Worm (Caenorhabditis elegans) whole organism, L4 larva: Measurements from ENCODE around the gene T13H5.1.
A peak's percentile ranks its signal among the peaks of the same experiment; 100 is the strongest.

ENCODE experiments used
- F10B5.3 ChIP-seq: sonication (generic microtip); optimal IDR thresholded peaks from 2 replicates; lab custom pipeline; 2016; ENCODE audit warnings: mild to moderate bottlenecking, missing genetic modification characterization, missing compliant biosample characterization
- F49E8.2 ChIP-seq: sonication (generic microtip); optimal IDR thresholded peaks from 2 replicates; lab custom pipeline; 2016; ENCODE audit warnings: missing compliant biosample characterization, mild to moderate bottlenecking, missing genetic modification characterization, borderline replicate concordance
- T26A8.4 ChIP-seq: fragments of 200-800 bp; sonication (Bioruptor generic); IDR thresholded peaks from 2 replicates; pipeline ENCODE4 v1.3.6; 2022; ENCODE audit warnings: missing genetic modification characterization, missing compliant biosample characterization
- Y75B8A.6 ChIP-seq: fragments of 200-800 bp; sonication (Bioruptor generic); IDR thresholded peaks from 2 replicates; pipeline ENCODE4 v1.3.6; 2022; ENCODE audit warnings: missing genetic modification reagents, missing genetic modification characterization, missing compliant biosample characterization
- ZK337.2 ChIP-seq: fragments of 200-800 bp; sonication (Bioruptor generic); IDR thresholded peaks from 2 replicates; pipeline ENCODE4 v1.3.6; 2022; ENCODE audit warnings: missing genetic modification reagents, missing genetic modification characterization, missing compliant biosample characterization
- aha-1 ChIP-seq: fragments of 150-350 bp; peaks from one replicate; lab custom pipeline; 2014; ENCODE audit warnings: missing biosample characterization, missing genetic modification characterization
- aly-2 ChIP-seq: sonication (generic microtip); optimal IDR thresholded peaks from 2 replicates; lab custom pipeline; 2018; ENCODE audit warnings: missing biosample characterization, missing genetic modification characterization
- ceh-28 ChIP-seq: fragments of 150-350 bp; optimal IDR thresholded peaks from 2 replicates; lab custom pipeline; 2014; ENCODE audit warnings: missing biosample characterization, missing genetic modification reagents, missing genetic modification characterization
- ceh-32 ChIP-seq: sonication (generic microtip); optimal IDR thresholded peaks from 2 replicates; lab custom pipeline; 2016; ENCODE audit warnings: mild to moderate bottlenecking, missing genetic modification characterization, missing compliant biosample characterization; ENCODE audit not compliant: poor library complexity
- ceh-62 ChIP-seq: sonication (generic microtip); optimal IDR thresholded peaks from 2 replicates; lab custom pipeline; 2017; ENCODE audit warnings: missing biosample characterization, missing genetic modification characterization
- ceh-82 ChIP-seq: sonication (generic microtip); optimal IDR thresholded peaks from 2 replicates; lab custom pipeline; 2017; ENCODE audit warnings: missing biosample characterization, missing genetic modification characterization
- ces-1 ChIP-seq: fragments of 150-350 bp; sonication (generic microtip); optimal IDR thresholded peaks from 4 replicates; lab custom pipeline; 2014; ENCODE audit warnings: missing biosample characterization, missing genetic modification reagents, missing genetic modification characterization
- cey-2 ChIP-seq: sonication (generic microtip); optimal IDR thresholded peaks from 3 replicates; lab custom pipeline; 2017; ENCODE audit warnings: missing genetic modification characterization, mild to moderate bottlenecking, missing compliant biosample characterization, antibody characterized with exemption, borderline replicate concordance; ENCODE audit not compliant: insufficient read depth
- ctbp-1 ChIP-seq: fragments of 200-800 bp; sonication (Bioruptor generic); IDR thresholded peaks from 2 replicates; pipeline ENCODE4 v1.3.6; 2022; ENCODE audit warnings: missing genetic modification reagents, missing genetic modification characterization, missing compliant biosample characterization
- dmd-6 ChIP-seq: fragments of 200-800 bp; sonication (Bioruptor generic); IDR thresholded peaks from 2 replicates; pipeline ENCODE4 v1.3.6; 2022; ENCODE audit warnings: missing genetic modification reagents, missing genetic modification characterization, missing compliant biosample characterization
- dmd-8 ChIP-seq: fragments of 200-800 bp; sonication (Bioruptor generic); IDR thresholded peaks from 2 replicates; pipeline ENCODE4 v1.3.6; 2022; ENCODE audit warnings: missing genetic modification characterization, missing compliant biosample characterization
- dmd-9 ChIP-seq: fragments of 200-800 bp; sonication (Bioruptor generic); IDR thresholded peaks from 2 replicates; pipeline ENCODE4 v1.3.6; 2022; ENCODE audit warnings: missing genetic modification reagents, missing genetic modification characterization, missing compliant biosample characterization
- dpl-1 ChIP-seq: fragments of 150-350 bp; optimal IDR thresholded peaks from 2 replicates; lab custom pipeline; 2014; ENCODE audit warnings: missing biosample characterization, missing genetic modification reagents, missing genetic modification characterization
- duxl-1 ChIP-seq: sonication (generic microtip); optimal IDR thresholded peaks from 2 replicates; lab custom pipeline; 2016; ENCODE audit warnings: mild to moderate bottlenecking, missing genetic modification characterization, moderate library complexity, missing compliant biosample characterization; ENCODE audit not compliant: poor library complexity
- egl-27 ChIP-seq: sonication (generic microtip); optimal IDR thresholded peaks from 3 replicates; lab custom pipeline; 2017; ENCODE audit warnings: missing biosample characterization, missing genetic modification reagents, missing genetic modification characterization
- gei-8 ChIP-seq: fragments of 200-800 bp; sonication (Bioruptor generic); optimal IDR thresholded peaks from 2 replicates; lab custom pipeline; 2018; ENCODE audit warnings: mild to moderate bottlenecking, missing genetic modification characterization, missing compliant biosample characterization
- hif-1 ChIP-seq, 2 experiments: sonication (generic microtip); optimal IDR thresholded peaks; 2 replicates each; lab custom pipeline; 2016 to 2017; ENCODE audit warnings: missing compliant biosample characterization in 2 of 2, missing genetic modification characterization in 2 of 2, missing genetic modification reagents in 2 of 2, missing genotype in 2 of 2, mild to moderate bottlenecking in 1 of 2
- hmg-1.1 ChIP-seq: fragments of 200-800 bp; sonication (Bioruptor generic); IDR thresholded peaks from 2 replicates; pipeline ENCODE4 v1.3.6; 2022; ENCODE audit warnings: missing genetic modification reagents, missing genetic modification characterization, missing compliant biosample characterization
- jun-1 ChIP-seq: fragments of 150-350 bp; optimal IDR thresholded peaks from 2 replicates; lab custom pipeline; 2014; ENCODE audit warnings: missing biosample characterization, missing genetic modification reagents, missing genetic modification characterization
- lim-7 ChIP-seq: fragments of 200-800 bp; sonication (Bioruptor generic); IDR thresholded peaks from 2 replicates; pipeline ENCODE4 v1.3.6; 2022; ENCODE audit warnings: missing genetic modification characterization, missing compliant biosample characterization
- lin-1 ChIP-seq: fragments of 200-800 bp; sonication (Bioruptor generic); IDR thresholded peaks from 2 replicates; pipeline ENCODE4 v1.3.6; 2022; ENCODE audit warnings: missing genetic modification reagents, missing genetic modification characterization, missing compliant biosample characterization
- lin-13 ChIP-seq: fragments of 150-350 bp; optimal IDR thresholded peaks from 2 replicates; lab custom pipeline; 2014; ENCODE audit warnings: missing biosample characterization, missing genetic modification reagents, missing genetic modification characterization
- lin-29 ChIP-seq: fragments of 200-800 bp; sonication (Bioruptor generic); IDR thresholded peaks from 2 replicates; pipeline ENCODE4 v1.3.6; 2022; ENCODE audit warnings: missing genetic modification reagents, missing genetic modification characterization, missing compliant biosample characterization
- lin-38 ChIP-seq: fragments of 200-800 bp; sonication (Bioruptor generic); IDR thresholded peaks from 2 replicates; pipeline ENCODE4 v1.3.6; 2022; ENCODE audit warnings: missing genetic modification reagents, missing genetic modification characterization, missing compliant biosample characterization
- lin-39 ChIP-seq: fragments of 150-350 bp; optimal IDR thresholded peaks from 2 replicates; lab custom pipeline; 2014; ENCODE audit warnings: missing biosample characterization, missing genetic modification reagents, missing genetic modification characterization
- lir-3 ChIP-seq: sonication (generic microtip); optimal IDR thresholded peaks from 2 replicates; lab custom pipeline; 2016; ENCODE audit warnings: mild to moderate bottlenecking, missing genetic modification characterization, missing compliant biosample characterization
- mdl-1 ChIP-seq, 2 experiments: fragments of 150-350 bp in 1 of 2; sonication (generic microtip) in 1 of 2; optimal IDR thresholded peaks; 2 replicates each; lab custom pipeline; 2014 to 2017; ENCODE audit warnings: missing biosample characterization in 2 of 2, missing genetic modification characterization in 2 of 2
- mxl-2 ChIP-seq: fragments of 200-800 bp; sonication (Bioruptor generic); conservative IDR thresholded peaks from 2 replicates; pipeline ENCODE4 v1.3.6; 2022; ENCODE audit warnings: missing genetic modification reagents, missing genetic modification characterization, missing compliant biosample characterization
- nhr-11 ChIP-seq: fragments of 150-350 bp; optimal IDR thresholded peaks from 2 replicates; lab custom pipeline; 2014; ENCODE audit warnings: missing biosample characterization, missing genetic modification characterization
- nhr-6 ChIP-seq: fragments of 150-350 bp; optimal IDR thresholded peaks from 2 replicates; lab custom pipeline; 2014; ENCODE audit warnings: missing biosample characterization, missing genetic modification characterization
- pha-4 ChIP-seq, 2 experiments: fragments of 150-350 bp in 1 of 2; fragments of 200-800 bp in 1 of 2; sonication (Bioruptor generic) in 1 of 2; IDR thresholded peaks in 1 of 2; optimal IDR thresholded peaks in 1 of 2; 2 replicates each; pipeline versions ENCODE4 v1.3.6 to Lab custom; 2014 to 2022; ENCODE audit warnings: missing genetic modification characterization in 2 of 2, missing genetic modification reagents in 2 of 2, missing biosample characterization in 1 of 2, missing compliant biosample characterization in 1 of 2
- php-3 ChIP-seq: fragments of 200-800 bp; sonication (Bioruptor generic); IDR thresholded peaks from 2 replicates; pipeline ENCODE4 v1.3.6; 2022; ENCODE audit warnings: missing genetic modification reagents, missing genetic modification characterization, missing compliant biosample characterization
- pqm-1 ChIP-seq: sonication (generic microtip); optimal IDR thresholded peaks from 2 replicates; lab custom pipeline; 2017; ENCODE audit warnings: missing biosample characterization, missing genetic modification characterization
- saeg-2 ChIP-seq: fragments of 200-800 bp; sonication (Bioruptor generic); IDR thresholded peaks from 2 replicates; pipeline ENCODE4 v1.3.6; 2022; ENCODE audit warnings: missing genetic modification reagents, missing genetic modification characterization, missing compliant biosample characterization
- snpc-1.2 ChIP-seq: fragments of 200-800 bp; sonication (Bioruptor generic); IDR thresholded peaks from 2 replicates; pipeline ENCODE4 v1.3.6; 2022; ENCODE audit warnings: missing genetic modification reagents, missing genetic modification characterization, missing compliant biosample characterization
- spr-1 ChIP-seq: sonication (generic microtip); optimal IDR thresholded peaks from 2 replicates; lab custom pipeline; 2016; ENCODE audit warnings: mild to moderate bottlenecking, missing genetic modification characterization, missing compliant biosample characterization
- tag-97 ChIP-seq: fragments of 200-800 bp; sonication (Bioruptor generic); IDR thresholded peaks from 2 replicates; pipeline ENCODE4 v1.3.6; 2022; ENCODE audit warnings: missing genetic modification characterization, missing compliant biosample characterization
- vab-7 ChIP-seq: fragments of 200-800 bp; sonication (Bioruptor generic); IDR thresholded peaks from 2 replicates; pipeline ENCODE4 v1.3.6; 2022; ENCODE audit warnings: missing genetic modification reagents, missing genetic modification characterization, missing compliant biosample characterization
- zfp-2 ChIP-seq: sonication (generic microtip); optimal IDR thresholded peaks from 2 replicates; lab custom pipeline; 2016; ENCODE audit warnings: mild to moderate bottlenecking, missing genetic modification characterization, missing compliant biosample characterization
- zip-2 ChIP-seq: fragments of 150-350 bp; optimal IDR thresholded peaks from 2 replicates; lab custom pipeline; 2014; ENCODE audit warnings: missing biosample characterization, missing genetic modification characterization
- ztf-7 ChIP-seq: fragments of 150-350 bp; optimal IDR thresholded peaks from 2 replicates; lab custom pipeline; 2014; ENCODE audit warnings: missing biosample characterization, missing genetic modification characterization

Gene T13H5.1

DNA sequence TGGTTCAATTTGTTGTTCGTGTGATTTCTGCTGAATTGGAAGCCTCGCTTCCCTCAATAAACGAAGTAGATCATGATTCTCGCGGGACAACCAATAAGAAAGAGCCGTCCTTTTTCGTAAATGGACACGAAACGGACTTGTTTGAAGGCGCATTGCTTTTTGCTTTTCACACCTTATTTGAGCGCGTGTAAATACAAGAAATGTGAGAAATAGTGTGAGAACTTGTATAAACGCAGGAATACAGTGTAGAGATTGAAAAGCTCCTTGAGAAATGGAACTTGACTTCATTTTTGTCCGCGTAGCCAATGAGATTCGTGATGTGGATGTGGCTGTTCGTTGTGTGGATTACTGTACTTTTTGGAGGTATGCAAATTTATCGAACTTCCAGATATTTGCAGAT lies 11.8 kb upstream of the T13H5.1 start, which contains the start of gene cht-2:
cht-2 (plus strand) TSS at position 301 of the 400 bp plus-strand sequence.
- TF ChIP-seq aly-2 (tag; lab: Kevin White, UChicago), result no peak
- no peak for TF ChIP-seq ztf-7 (tag; lab: Kevin White, UChicago)
- TF ChIP-seq ZK337.2 (GFP tag; lab: Robert Waterston, UW), result no peak
- no peak for TF ChIP-seq saeg-2 (GFP tag; lab: Robert Waterston, UW)
- no peak for TF ChIP-seq lin-29

DNA sequence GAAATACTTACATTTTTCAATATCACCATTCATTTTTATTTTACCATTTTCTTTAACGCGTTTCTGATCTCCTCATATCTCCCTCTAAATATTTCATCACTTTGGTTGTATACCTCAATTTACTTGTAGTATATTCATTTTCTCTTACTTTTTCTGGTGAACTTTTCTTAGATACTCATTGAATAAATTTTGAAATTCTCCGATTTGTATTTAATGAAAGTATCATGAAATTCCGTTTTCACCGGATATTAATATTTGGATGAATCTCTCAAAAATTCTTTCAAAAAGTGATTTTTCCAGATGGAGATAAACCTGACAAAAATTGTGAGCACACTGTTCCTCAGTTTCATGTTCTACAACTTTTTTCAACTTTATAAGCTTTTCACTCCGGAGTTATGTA lies 9.4 kb upstream of the T13H5.1 start, which contains the start of gene T13H5.8:
T13H5.8 (plus strand) TSS at position 301 of the 400 bp plus-strand sequence.
- TF ChIP-seq lin-38, result peak; percentile 41; the same call in 1 of the 2 replicates
- no peak for TF ChIP-seq lim-7

DNA sequence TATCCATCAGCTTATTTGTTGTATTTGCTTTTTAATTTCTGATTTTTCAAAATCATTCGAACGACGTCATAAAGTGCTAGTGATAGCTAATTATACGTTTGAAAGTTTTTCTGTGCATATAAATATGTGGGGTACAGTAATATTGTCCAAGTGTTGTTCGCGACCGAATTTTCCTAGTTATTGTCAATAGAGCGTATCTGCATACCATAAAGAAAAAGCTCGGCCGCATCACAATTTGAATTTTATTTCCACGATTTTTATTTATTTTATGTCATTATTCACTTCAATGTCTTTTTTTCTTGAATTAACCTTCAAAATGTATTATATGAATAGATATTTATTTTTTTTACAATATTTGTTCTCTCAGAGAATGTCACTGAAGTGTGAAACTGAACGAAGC lies 7.9 kb upstream of the T13H5.1 start, which contains the start of gene rnh-2:
rnh-2 (plus strand) TSS at position 368 of the 400 bp plus-strand sequence.
- peak; percentile 31; the same call in 1 of the 2 replicates for TF ChIP-seq dmd-6 (GFP tag; lab: Robert Waterston, UW)
- peak; percentile 16; the same call in 1 of the 2 replicates for TF ChIP-seq pha-4 (GFP tag; IDR thresholded peaks at IDR 0.05; lab: Robert Waterston, UW)
- no peak for TF ChIP-seq pha-4 (tag; optimal IDR thresholded peaks at IDR 0.05; lab: Kevin White, UChicago)
- TF ChIP-seq tag-97 (GFP tag; lab: Robert Waterston, UW), result no peak
- no peak for TF ChIP-seq ceh-82
- no peak for TF ChIP-seq gei-8 (GFP tag; lab: Kevin White, UChicago)
- TF ChIP-seq php-3 (GFP tag; lab: Robert Waterston, UW), result no peak
- no peak for TF ChIP-seq lir-3 (tag; lab: Kevin White, UChicago)
- TF ChIP-seq jun-1 (tag; lab: Kevin White, UChicago), result no peak
- peak; percentile 99 for TF ChIP-seq lin-38
- no peak for TF ChIP-seq zfp-2
- peak in 1 of 2 experiments; percentile 79 for TF ChIP-seq hif-1 (tag; optimal IDR thresholded peaks at IDR 0.05; lab: Kevin White, UChicago)
- no peak for TF ChIP-seq dmd-9 (GFP tag; lab: Robert Waterston, UW)
- TF ChIP-seq cey-2 (tag; lab: Kevin White, UChicago), result no peak
- no peak for TF ChIP-seq lin-39 (tag; lab: Kevin White, UChicago)
- no peak for TF ChIP-seq ctbp-1 (GFP tag; lab: Robert Waterston, UW)
- no peak for TF ChIP-seq snpc-1.2 (GFP tag; lab: Robert Waterston, UW)
- peak; percentile 62 for TF ChIP-seq duxl-1
- no peak for TF ChIP-seq ces-1 (GFP tag; lab: Kevin White, UChicago)
- no peak for TF ChIP-seq hmg-1.1 (GFP tag; lab: Robert Waterston, UW)
- TF ChIP-seq mxl-2 (GFP tag; lab: Robert Waterston, UW), result no peak
- TF ChIP-seq lin-13 (GFP tag; lab: Kevin White, UChicago), result peak; percentile 18
- TF ChIP-seq zip-2, result no peak
- TF ChIP-seq ceh-32, result no peak
- no peak for TF ChIP-seq lin-1 (GFP tag; lab: Robert Waterston, UW)
- TF ChIP-seq ZK337.2 (GFP tag; lab: Robert Waterston, UW), result peak; percentile 70; the same call in 1 of the 2 replicates
- peak in 1 of 2 experiments; percentile 18 for TF ChIP-seq mdl-1 (tag; optimal IDR thresholded peaks at IDR 0.05; lab: Kevin White, UChicago)
- no peak for TF ChIP-seq nhr-11 (tag; lab: Kevin White, UChicago)
- TF ChIP-seq vab-7 (GFP tag; lab: Robert Waterston, UW), result no peak
- no peak for TF ChIP-seq dmd-8
- TF ChIP-seq egl-27, result no peak
- TF ChIP-seq aha-1, result peak; percentile 80
- no peak for TF ChIP-seq ceh-62 (tag; lab: Kevin White, UChicago)
- peak; percentile 70 for TF ChIP-seq dpl-1 (GFP tag; lab: Kevin White, UChicago)
- no peak for TF ChIP-seq spr-1 (tag; lab: Kevin White, UChicago)
- TF ChIP-seq F10B5.3, result no peak
- no peak for TF ChIP-seq ceh-28 (tag; lab: Kevin White, UChicago)
- TF ChIP-seq Y75B8A.6 (GFP tag; lab: Robert Waterston, UW), result no peak
- no peak for TF ChIP-seq ztf-7 (tag; lab: Kevin White, UChicago)
- TF ChIP-seq pqm-1 (tag; lab: Kevin White, UChicago), result peak; percentile 0
- TF ChIP-seq lin-29, result no peak
- TF ChIP-seq T26A8.4 (GFP tag; lab: Robert Waterston, UW), result no peak
- TF ChIP-seq F49E8.2 (tag; lab: Kevin White, UChicago), result no peak
- TF ChIP-seq nhr-6 (tag; lab: Kevin White, UChicago), result peak; percentile 45
